Worm (Caenorhabditis elegans) whole organism, early embryonic: ENCODE data around the gene K08B5.2.
A peak's percentile ranks its signal among the peaks of the same experiment; 100 is the strongest.

Experiments
- hmbx-1 ChIP-seq: sonication (generic microtip); optimal IDR thresholded peaks from 2 replicates; lab custom pipeline; 2016; ENCODE audit warnings: mild to moderate bottlenecking, missing genetic modification characterization, missing compliant biosample characterization
- pes-1 ChIP-seq: fragments of 200-800 bp; sonication (Bioruptor generic); IDR thresholded peaks from 2 replicates; pipeline ENCODE4 v1.3.6; 2022; ENCODE audit warnings: missing genetic modification reagents, missing genetic modification characterization, missing compliant biosample characterization
- scrt-1 ChIP-seq: fragments of 200-800 bp; sonication (Bioruptor generic); IDR thresholded peaks from 2 replicates; pipeline ENCODE4 v1.3.6; 2022; ENCODE audit warnings: missing genetic modification characterization, missing compliant biosample characterization

DNA sequence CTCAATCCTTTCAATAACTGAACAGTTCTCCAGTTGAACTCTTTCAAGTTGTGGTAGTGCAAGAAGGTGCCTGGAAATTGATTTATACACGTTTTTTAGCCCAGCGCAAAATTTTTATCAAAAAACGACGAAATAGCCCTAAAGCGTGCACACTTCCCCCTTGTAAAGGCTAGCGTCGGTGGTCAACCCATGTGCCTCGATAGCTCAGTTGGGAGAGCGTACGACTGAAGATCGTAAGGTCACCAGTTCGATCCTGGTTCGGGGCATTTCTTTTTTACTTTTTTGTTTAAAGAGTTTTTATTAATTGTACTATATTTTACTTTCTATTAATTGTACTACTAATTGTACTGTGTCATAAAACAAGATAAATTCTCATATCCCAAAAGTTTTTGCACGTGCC lies 2.4 kb downstream of the K08B5.2 start:
- peak; percentile 77 for TF ChIP-seq scrt-1 (GFP tag; lab: Robert Waterston, UW)
- TF ChIP-seq hmbx-1 (tag; lab: Kevin White, UChicago), result peak; percentile 5
- TF ChIP-seq pes-1 (GFP tag; lab: Robert Waterston, UW), result no peak; the same call in none of the 2 replicates
